Fruit fly (Drosophila melanogaster) whole organism, embryonic: ENCODE results near the gene CG42299.

ENCODE experiments used
- Ada2b ChIP-seq: fragments of 200-800 bp; sonication (Bioruptor generic); IDR thresholded peaks from 2 replicates; pipeline ENCODE4 v1.3.6; 2022; ENCODE audit warnings: missing biosample characterization, missing genetic modification characterization
- Blimp-1 ChIP-seq: fragments of 200-800 bp; sonication (Bioruptor generic); optimal IDR thresholded peaks from 3 replicates; lab custom pipeline; 2018; ENCODE audit warnings: missing biosample characterization, missing genetic modification characterization, mild to moderate bottlenecking, moderate library complexity, missing genetic modification reagents
- BtbVII ChIP-seq: fragments of 200-800 bp; sonication (Bioruptor generic); optimal IDR thresholded peaks from 3 replicates; lab custom pipeline; 2017; ENCODE audit warnings: missing biosample characterization, mild to moderate bottlenecking, missing genetic modification characterization
- CG10431 ChIP-seq: fragments of 200-800 bp; sonication (Bioruptor generic); optimal IDR thresholded peaks from 3 replicates; lab custom pipeline; 2018; ENCODE audit warnings: missing biosample characterization, mild to moderate bottlenecking, missing genetic modification characterization
- CG10654 ChIP-seq: fragments of 200-800 bp; sonication (Bioruptor generic); optimal IDR thresholded peaks from 2 replicates; lab custom pipeline; 2016; ENCODE audit warnings: missing biosample characterization, missing genetic modification characterization
- CG11560 ChIP-seq: fragments of 200-800 bp; sonication (Bioruptor generic); IDR thresholded peaks from 3 replicates; pipeline ENCODE4 v1.3.6; 2022; ENCODE audit warnings: missing biosample characterization, missing genetic modification characterization
- CG12942 ChIP-seq: fragments of 200-800 bp; sonication (Bioruptor generic); optimal IDR thresholded peaks from 3 replicates; lab custom pipeline; 2016; ENCODE audit warnings: missing biosample characterization, missing genetic modification characterization
- CG13775 ChIP-seq: fragments of 200-800 bp; sonication (Bioruptor generic); optimal IDR thresholded peaks from 3 replicates; lab custom pipeline; 2017; ENCODE audit warnings: missing biosample characterization, mild to moderate bottlenecking, missing genetic modification characterization
- CG15601 ChIP-seq: fragments of 200-800 bp; sonication (Bioruptor generic); optimal IDR thresholded peaks from 3 replicates; lab custom pipeline; 2019; ENCODE audit warnings: missing biosample characterization, mild to moderate bottlenecking, missing genetic modification characterization, moderate library complexity
- CG16813 ChIP-seq: fragments of 200-800 bp; sonication (Bioruptor generic); IDR thresholded peaks from 3 replicates; pipeline ENCODE4 v1.3.6; 2022; ENCODE audit warnings: missing biosample characterization, missing genetic modification characterization; ENCODE audit not compliant: partially characterized antibody
- CG2712 ChIP-seq: fragments of 200-800 bp; optimal IDR thresholded peaks from 3 replicates; lab custom pipeline; 2019; ENCODE audit warnings: missing biosample characterization, mild to moderate bottlenecking, missing genetic modification characterization, moderate library complexity
- CG2875 ChIP-seq: fragments of 200-800 bp; sonication (Bioruptor generic); optimal IDR thresholded peaks from 2 replicates; lab custom pipeline; 2017; ENCODE audit warnings: missing biosample characterization, mild to moderate bottlenecking, missing genetic modification characterization, missing genetic modification reagents
- CG3065 ChIP-seq: fragments of 200-800 bp; sonication (Bioruptor generic); optimal IDR thresholded peaks from 2 replicates; lab custom pipeline; 2016; ENCODE audit warnings: missing biosample characterization, missing genetic modification characterization
- CG4404 ChIP-seq: fragments of 200-800 bp; sonication (Bioruptor generic); IDR thresholded peaks from 2 replicates; pipeline ENCODE4 v1.3.6; 2022; ENCODE audit warnings: missing biosample characterization, missing genetic modification characterization
- CG4617 ChIP-seq: fragments of 200-800 bp; sonication (Bioruptor generic); optimal IDR thresholded peaks from 3 replicates; lab custom pipeline; 2016; ENCODE audit warnings: missing biosample characterization, missing genetic modification characterization, borderline replicate concordance
- CG4730 ChIP-seq: fragments of 200-800 bp; sonication (Bioruptor generic); IDR thresholded peaks from 2 replicates; pipeline ENCODE4 v1.3.6; 2022; ENCODE audit warnings: missing biosample characterization, missing genetic modification characterization
- CG7372 ChIP-seq: fragments of 200-800 bp; sonication (Bioruptor generic); IDR thresholded peaks from 2 replicates; pipeline ENCODE4 v1.3.6; 2022; ENCODE audit warnings: missing biosample characterization, missing genetic modification characterization
- CG8290 ChIP-seq, 3 experiments: fragments of 200-800 bp; sonication (Bioruptor generic); optimal IDR thresholded peaks; 2 replicates each; lab custom pipeline; 2016 to 2019; ENCODE audit warnings: missing biosample characterization in 3 of 3, missing genetic modification characterization in 3 of 3, mild to moderate bottlenecking in 2 of 3, moderate library complexity in 1 of 3
- D19A ChIP-seq: fragments of 200-800 bp; optimal IDR thresholded peaks from 3 replicates; lab custom pipeline; 2019; ENCODE audit warnings: missing biosample characterization, mild to moderate bottlenecking, missing genetic modification characterization, moderate library complexity
- Dip3 ChIP-seq: fragments of 200-800 bp; sonication (Bioruptor generic); optimal IDR thresholded peaks from 3 replicates; lab custom pipeline; 2016; ENCODE audit warnings: missing biosample characterization, missing genetic modification characterization
- Elba2 ChIP-seq: fragments of 200-800 bp; sonication (Bioruptor generic); optimal IDR thresholded peaks from 3 replicates; lab custom pipeline; 2016; ENCODE audit warnings: missing biosample characterization, missing genetic modification characterization
- Ets65A ChIP-seq: fragments of 200-800 bp; sonication (Bioruptor generic); peaks from one replicate; lab custom pipeline; 2016; ENCODE audit warnings: missing biosample characterization, missing genetic modification characterization
- Fer1 ChIP-seq: fragments of 200-800 bp; sonication (Bioruptor generic); optimal IDR thresholded peaks from 2 replicates; lab custom pipeline; 2017; ENCODE audit warnings: missing biosample characterization, mild to moderate bottlenecking, missing genetic modification characterization
- Jarid2 ChIP-seq: fragments of 200-800 bp; sonication (Bioruptor generic); optimal IDR thresholded peaks from 3 replicates; lab custom pipeline; 2017; ENCODE audit warnings: mild to moderate bottlenecking, missing biosample characterization, missing genetic modification reagents, missing genetic modification characterization
- Lhr ChIP-seq: fragments of 200-800 bp; sonication (Bioruptor generic); optimal IDR thresholded peaks from 3 replicates; lab custom pipeline; 2017; ENCODE audit warnings: mild to moderate bottlenecking, missing biosample characterization, missing genetic modification reagents, missing genetic modification characterization
- Max ChIP-seq: fragments of 200-800 bp; sonication (Bioruptor generic); optimal IDR thresholded peaks from 2 replicates; lab custom pipeline; 2016; ENCODE audit warnings: missing biosample characterization, mild to moderate bottlenecking, missing genetic modification characterization
- Med ChIP-seq: fragments of 200-800 bp; sonication (Bioruptor generic); peaks from one replicate; lab custom pipeline; 2016; ENCODE audit warnings: missing biosample characterization, missing genetic modification characterization, mild to moderate bottlenecking, inconsistent platforms, moderate library complexity
- Nf-YB ChIP-seq: fragments of 200-800 bp; sonication (Bioruptor generic); optimal IDR thresholded peaks from 3 replicates; lab custom pipeline; 2019; ENCODE audit warnings: missing biosample characterization, mild to moderate bottlenecking, missing genetic modification characterization, moderate library complexity
- Six4 ChIP-seq: fragments of 200-800 bp; sonication (Bioruptor generic); optimal IDR thresholded peaks from 2 replicates; lab custom pipeline; 2016; ENCODE audit warnings: missing biosample characterization, missing genetic modification characterization
- Usf ChIP-seq: fragments of 200-800 bp; sonication (Bioruptor generic); optimal IDR thresholded peaks from 2 replicates; lab custom pipeline; 2017; ENCODE audit warnings: missing genotype, missing biosample characterization, missing genetic modification characterization
- amos ChIP-seq: fragments of 200-800 bp; sonication (Bioruptor generic); IDR thresholded peaks from 2 replicates; pipeline ENCODE4 v1.3.6; 2022; ENCODE audit warnings: missing biosample characterization, missing genetic modification characterization; ENCODE audit not compliant: partially characterized antibody
- bbx ChIP-seq: fragments of 200-800 bp; sonication (Bioruptor generic); IDR thresholded peaks from 2 replicates; pipeline ENCODE4 v1.3.6; 2022; ENCODE audit warnings: missing biosample characterization, missing genetic modification characterization; ENCODE audit not compliant: partially characterized antibody
- cato ChIP-seq: fragments of 200-800 bp; sonication (Bioruptor generic); optimal IDR thresholded peaks from 2 replicates; lab custom pipeline; 2016; ENCODE audit warnings: missing biosample characterization, missing genetic modification characterization, borderline replicate concordance
- chm ChIP-seq: fragments of 200-800 bp; sonication (Bioruptor generic); IDR thresholded peaks from 2 replicates; pipeline ENCODE4 v1.3.6; 2022; ENCODE audit warnings: missing biosample characterization, missing genetic modification characterization
- dan ChIP-seq: fragments of 200-800 bp; sonication (Bioruptor generic); IDR thresholded peaks from 2 replicates; pipeline ENCODE4 v1.3.6; 2022; ENCODE audit warnings: missing biosample characterization, missing genetic modification characterization
- dati ChIP-seq: fragments of 200-800 bp; sonication (Bioruptor generic); IDR thresholded peaks from 2 replicates; pipeline ENCODE4 v1.3.6; 2022; ENCODE audit warnings: missing biosample characterization, missing genetic modification characterization
- exex ChIP-seq: fragments of 200-800 bp; sonication (Bioruptor generic); optimal IDR thresholded peaks from 4 replicates; lab custom pipeline; 2018; ENCODE audit warnings: missing biosample characterization, mild to moderate bottlenecking, missing genetic modification characterization, moderate library complexity
- h ChIP-seq: fragments of >200 bp; optimal IDR thresholded peaks from 2 replicates; lab custom pipeline; 2017
- hb ChIP-seq: fragments of 200-800 bp; sonication (Bioruptor generic); IDR thresholded peaks from 3 replicates; pipeline ENCODE4 v1.3.6; 2022; ENCODE audit warnings: missing biosample characterization, missing genetic modification characterization; ENCODE audit not compliant: partially characterized antibody
- kay ChIP-seq: fragments of 200-800 bp; sonication (Bioruptor generic); optimal IDR thresholded peaks from 2 replicates; lab custom pipeline; 2016; ENCODE audit warnings: missing biosample characterization, missing genetic modification characterization
- klu ChIP-seq: fragments of 200-800 bp; sonication (Bioruptor generic); IDR thresholded peaks from 2 replicates; pipeline ENCODE4 v1.3.6; 2022; ENCODE audit warnings: missing biosample characterization, missing genetic modification characterization
- maf-S ChIP-seq: fragments of 200-800 bp; sonication (Bioruptor generic); optimal IDR thresholded peaks from 2 replicates; lab custom pipeline; 2016; ENCODE audit warnings: missing biosample characterization, missing genetic modification characterization
- otp ChIP-seq: fragments of 200-800 bp; sonication (Bioruptor generic); IDR thresholded peaks from 3 replicates; pipeline ENCODE4, ENCODE4 v1.3.6; 2022; ENCODE audit warnings: missing biosample characterization, missing genetic modification characterization
- pita ChIP-seq: fragments of 200-800 bp; sonication (Bioruptor generic); optimal IDR thresholded peaks from 2 replicates; lab custom pipeline; 2017; ENCODE audit warnings: missing biosample characterization, mild to moderate bottlenecking, missing genetic modification characterization
- seq ChIP-seq: fragments of 200-800 bp; sonication (Bioruptor generic); IDR thresholded peaks from 2 replicates; pipeline ENCODE4 v1.3.6; 2022; ENCODE audit warnings: missing biosample characterization, missing genetic modification characterization
- slp2 ChIP-seq: fragments of 200-800 bp; sonication (Bioruptor generic); optimal IDR thresholded peaks from 2 replicates; lab custom pipeline; 2016; ENCODE audit warnings: missing biosample characterization, missing genetic modification characterization
- tll ChIP-seq, 2 experiments: fragments of 200-800 bp in 1 of 2; fragments of >200 bp in 1 of 2; sonication (Bioruptor generic) in 1 of 2; optimal IDR thresholded peaks; 2 replicates each; lab custom pipeline; 2017 to 2019; ENCODE audit warnings: missing biosample characterization in 2 of 2, missing genetic modification characterization in 2 of 2, mild to moderate bottlenecking in 1 of 2, moderate library complexity in 1 of 2
- tx ChIP-seq: fragments of 200-800 bp; sonication (Bioruptor generic); optimal IDR thresholded peaks from 2 replicates; lab custom pipeline; 2016; ENCODE audit warnings: missing biosample characterization, missing genetic modification characterization
- unc-4 ChIP-seq: fragments of 200-800 bp; sonication (Bioruptor generic); IDR thresholded peaks from 2 replicates; pipeline ENCODE4 v1.3.6; 2022; ENCODE audit warnings: missing biosample characterization, missing genetic modification characterization; ENCODE audit not compliant: partially characterized antibody

The CG42299 gene

DNA sequence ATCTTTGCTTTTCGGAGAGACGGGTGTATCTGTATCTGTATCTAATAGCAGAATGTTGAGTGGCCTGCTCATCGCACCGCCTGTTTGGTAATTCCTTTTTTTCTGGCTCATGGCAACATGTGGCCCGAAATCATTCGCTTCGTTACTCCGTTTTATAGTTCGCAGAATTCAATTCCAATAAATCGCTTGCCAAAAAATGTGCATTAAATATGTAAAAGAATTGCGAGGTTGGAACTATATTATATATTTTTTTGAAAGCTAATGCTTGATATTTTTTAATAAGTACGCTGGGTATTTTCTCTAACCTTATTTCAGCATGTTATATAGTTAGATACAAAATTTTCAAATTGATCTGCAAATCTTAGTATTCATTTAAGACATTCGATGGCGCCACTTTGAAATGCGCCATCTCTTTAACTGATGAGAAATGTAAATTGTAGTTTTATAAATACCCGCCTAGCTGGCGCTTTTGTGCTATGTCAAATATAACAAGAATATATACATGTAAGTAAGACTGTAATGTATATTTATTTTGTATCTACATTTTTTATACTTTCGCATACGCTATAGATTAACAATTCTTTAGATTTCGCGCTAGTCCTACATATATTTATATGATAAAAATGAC, 18.9 kb upstream of the CG42299 start (continued):
- peak; percentile 61 for TF ChIP-seq CG16813
- TF ChIP-seq CG4617 = no peak
- no peak for TF ChIP-seq tll (GFP tag; optimal IDR thresholded peaks at IDR 0.05; lab: Kevin White, UChicago)
- TF ChIP-seq Ada2b (GFP tag; lab: Robert Waterston, UW) = no peak
- TF ChIP-seq Elba2 = no peak
- TF ChIP-seq exex (tag; lab: Kevin White, UChicago) = no peak
- no peak for TF ChIP-seq Six4
- TF ChIP-seq CG4730 (GFP tag; lab: Robert Waterston, UW) = 0 out of 2 replicates have a peak, but pooled peaks have one; percentile 24
- 0 out of 2 replicates have a peak, but pooled peaks have one; percentile 34 for TF ChIP-seq unc-4
- no peak for TF ChIP-seq maf-S (GFP tag; lab: Kevin White, UChicago)
- no peak for TF ChIP-seq Jarid2 (GFP tag; lab: Kevin White, UChicago)
- no peak for TF ChIP-seq slp2 (GFP tag; lab: Kevin White, UChicago)
- TF ChIP-seq dan (GFP tag; lab: Robert Waterston, UW) = no peak
- TF ChIP-seq tx (GFP tag; lab: Kevin White, UChicago) = no peak
- peak; percentile 77 for TF ChIP-seq amos (GFP tag; lab: Robert Waterston, UW)
- 0 out of 3 replicates have a peak, but pooled peaks have one; percentile 31 for TF ChIP-seq hb (GFP tag; lab: Robert Waterston, UW)
- no peak for TF ChIP-seq Fer1 (GFP tag; lab: Kevin White, UChicago)
- TF ChIP-seq seq = no peak
- no peak for TF ChIP-seq CG10654 (GFP tag; lab: Kevin White, UChicago)
- TF ChIP-seq cato (GFP tag; lab: Kevin White, UChicago) = no peak
- no peak for TF ChIP-seq Blimp-1 (GFP tag; lab: Kevin White, UChicago)
- TF ChIP-seq BtbVII = no peak
- TF ChIP-seq klu (GFP tag; lab: Robert Waterston, UW) = peak; percentile 35; the same call in 1 of the 2 replicates
- no peak for TF ChIP-seq CG13775 (GFP tag; lab: Kevin White, UChicago)
- TF ChIP-seq CG3065 (GFP tag; lab: Kevin White, UChicago) = no peak
- peak; percentile 25; the same call in 1 of the 3 replicates for TF ChIP-seq CG11560 (tag; lab: Robert Waterston, UW)
- no peak for TF ChIP-seq chm (GFP tag; lab: Robert Waterston, UW)
- peak; percentile 75 for TF ChIP-seq Med (GFP tag; lab: Kevin White, UChicago)
- TF ChIP-seq Ets65A (GFP tag; lab: Kevin White, UChicago) = peak; percentile 69
- TF ChIP-seq Lhr (GFP tag; lab: Kevin White, UChicago) = peak; percentile 51
- TF ChIP-seq CG2875 (GFP tag; lab: Kevin White, UChicago) = no peak
- no peak for TF ChIP-seq Max (GFP tag; lab: Kevin White, UChicago)
- no peak for TF ChIP-seq dati (GFP tag; lab: Robert Waterston, UW)
- no peak for TF ChIP-seq CG8290 (GFP tag; optimal IDR thresholded peaks at IDR 0.05; lab: Kevin White, UChicago)
- TF ChIP-seq CG8290 (tag; optimal IDR thresholded peaks at IDR 0.05; lab: Kevin White, UChicago) = no peak
- no peak for TF ChIP-seq Nf-YB (GFP tag; lab: Kevin White, UChicago)
- TF ChIP-seq Usf (GFP tag; lab: Kevin White, UChicago) = no peak
- TF ChIP-seq Dip3 = no peak
- no peak for TF ChIP-seq CG7372 (GFP tag; lab: Robert Waterston, UW)
- no peak for TF ChIP-seq kay (GFP tag; lab: Kevin White, UChicago)
- TF ChIP-seq bbx (GFP tag; lab: Robert Waterston, UW) = no peak; the same call in 1 of the 2 replicates
- 0 out of 3 replicates have a peak, but pooled peaks have one; percentile 37 for TF ChIP-seq otp
- 0 out of 2 replicates have a peak, but pooled peaks have one; percentile 7 for TF ChIP-seq CG4404
- peak; percentile 10 for TF ChIP-seq CG15601 (tag; lab: Kevin White, UChicago)
- TF ChIP-seq pita (GFP tag; lab: Kevin White, UChicago) = peak; percentile 40
- peak; percentile 5 for TF ChIP-seq CG12942 (GFP tag; lab: Kevin White, UChicago)
- TF ChIP-seq h (lab: Kevin White, UChicago) = no peak
- no peak for TF ChIP-seq CG10431 (GFP tag; lab: Kevin White, UChicago)
- TF ChIP-seq CG2712 (tag; lab: Kevin White, UChicago) = peak; percentile 41
- TF ChIP-seq D19A (tag; lab: Kevin White, UChicago) = peak; percentile 20
